Fruit fly (Drosophila melanogaster) whole organism: ENCODE data around the gene CG11378.

ENCODE experiments used
- Dll ChIP-seq: fragments of >200 bp; optimal IDR thresholded peaks from 2 replicates; lab custom pipeline; 2017
- psq ChIP-seq: fragments of >200 bp; optimal IDR thresholded peaks from 2 replicates; lab custom pipeline; 2017

DNA sequence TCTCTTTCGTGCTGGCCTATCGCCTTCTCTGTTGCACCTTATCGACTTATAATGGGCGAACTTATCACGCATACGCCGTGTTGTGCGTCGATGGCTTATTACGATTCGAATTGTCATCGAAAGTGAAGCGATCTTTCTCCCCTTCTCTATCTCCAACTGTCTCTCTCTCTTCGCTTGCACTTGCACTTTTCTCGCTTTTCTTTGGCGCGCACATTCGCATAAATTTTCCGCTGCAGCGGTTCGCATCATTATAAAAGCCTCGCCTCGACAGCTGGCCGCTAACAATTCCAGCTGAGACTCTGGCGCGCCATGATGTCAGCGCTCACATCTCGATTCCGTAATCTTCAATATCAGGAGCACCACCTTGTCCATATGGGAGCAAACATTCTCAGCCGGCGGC is 28.6 kb downstream of the CG11378 start, which contains the start of gene CG14625:
- TF ChIP-seq Dll (no peak), psq (no peak)
